Fruit fly (Drosophila melanogaster) ovary, adult (tissue): ENCODE data around the gene CG33654.

Source experiments
- CG17801 ChIP-seq: fragments of 200-800 bp; optimal IDR thresholded peaks from 2 replicates; lab custom pipeline; 2019; ENCODE audit warnings: missing biosample characterization, mild to moderate bottlenecking, missing genetic modification characterization, moderate library complexity; ENCODE audit not compliant: partially characterized antibody

Gene CG33654

DNA sequence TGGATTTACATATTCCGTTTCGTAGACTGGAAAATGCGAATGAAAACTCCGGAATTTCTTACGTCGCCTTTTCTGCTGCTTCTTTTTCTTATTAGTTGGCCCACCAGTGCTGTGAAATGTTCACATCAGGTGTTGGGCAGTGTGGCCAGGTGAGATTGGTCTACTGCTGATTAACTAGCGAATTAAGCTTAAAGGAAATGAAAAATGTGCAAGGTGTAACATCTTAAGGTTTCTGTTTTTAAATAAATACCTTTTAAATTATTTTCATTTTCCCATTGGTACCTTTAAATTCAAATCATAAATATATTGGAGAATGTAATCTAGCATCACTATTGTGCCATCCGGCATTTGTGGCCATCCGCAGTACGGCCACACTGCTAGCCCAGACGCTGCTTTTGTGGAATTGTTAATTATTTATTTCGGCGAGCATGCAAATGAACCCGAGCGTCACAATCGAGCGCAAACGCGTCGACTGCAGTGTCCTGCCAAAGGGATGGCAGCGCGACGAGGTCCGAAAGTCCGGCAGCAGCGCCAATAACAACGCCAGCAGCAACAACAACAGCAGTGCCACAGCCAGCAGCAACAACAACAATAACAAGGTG lies 23.5 kb downstream of the CG33654 start, which contains the start of the genes AP-1mu and MBD-like:
Gene AP-1mu (minus strand): TSS at position 113 of the 602 bp plus-strand sequence.
Gene MBD-like (plus strand): TSS at position 348 of the 602 bp plus-strand sequence.
- peak; percentile 72 for TF ChIP-seq CG17801 (GFP tag; lab: Kevin White, UChicago)

DNA sequence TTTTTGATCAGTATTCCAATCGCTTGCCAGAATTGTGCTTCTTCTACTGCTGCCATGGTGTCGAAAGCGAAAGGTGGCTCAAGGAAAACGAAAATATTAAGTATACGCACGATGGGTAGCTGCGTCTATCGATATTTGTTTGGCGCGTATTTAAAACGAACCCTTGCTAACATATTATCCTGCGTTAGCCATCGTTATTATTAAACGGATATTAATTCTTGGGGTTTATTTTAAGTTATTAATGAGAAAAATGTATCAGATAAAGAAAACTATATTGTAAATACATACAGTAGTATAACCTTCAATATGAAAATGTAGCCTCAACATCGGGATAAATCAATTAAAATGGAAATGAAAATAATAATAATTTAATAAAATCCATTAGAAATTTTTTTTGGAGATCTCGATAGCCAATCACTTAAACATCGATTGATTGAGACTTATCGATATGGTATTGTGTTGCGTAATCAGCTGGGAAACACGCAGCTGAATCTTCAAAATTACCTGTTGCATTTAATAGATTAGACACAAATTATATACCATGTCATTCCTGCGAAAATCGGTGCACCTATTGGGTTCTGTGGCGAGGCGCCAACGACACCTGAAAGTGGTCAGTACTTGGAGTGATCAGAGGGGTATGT lies 27.6 kb downstream of the CG33654 start, which contains the start of the genes CG9386 and BckdhA:
Gene CG9386 (minus strand): TSS at position 75 of the 641 bp plus-strand sequence.
Gene BckdhA (plus strand): TSS at position 452 of the 641 bp plus-strand sequence.
- no peak for TF ChIP-seq CG17801 (GFP tag; lab: Kevin White, UChicago)

DNA sequence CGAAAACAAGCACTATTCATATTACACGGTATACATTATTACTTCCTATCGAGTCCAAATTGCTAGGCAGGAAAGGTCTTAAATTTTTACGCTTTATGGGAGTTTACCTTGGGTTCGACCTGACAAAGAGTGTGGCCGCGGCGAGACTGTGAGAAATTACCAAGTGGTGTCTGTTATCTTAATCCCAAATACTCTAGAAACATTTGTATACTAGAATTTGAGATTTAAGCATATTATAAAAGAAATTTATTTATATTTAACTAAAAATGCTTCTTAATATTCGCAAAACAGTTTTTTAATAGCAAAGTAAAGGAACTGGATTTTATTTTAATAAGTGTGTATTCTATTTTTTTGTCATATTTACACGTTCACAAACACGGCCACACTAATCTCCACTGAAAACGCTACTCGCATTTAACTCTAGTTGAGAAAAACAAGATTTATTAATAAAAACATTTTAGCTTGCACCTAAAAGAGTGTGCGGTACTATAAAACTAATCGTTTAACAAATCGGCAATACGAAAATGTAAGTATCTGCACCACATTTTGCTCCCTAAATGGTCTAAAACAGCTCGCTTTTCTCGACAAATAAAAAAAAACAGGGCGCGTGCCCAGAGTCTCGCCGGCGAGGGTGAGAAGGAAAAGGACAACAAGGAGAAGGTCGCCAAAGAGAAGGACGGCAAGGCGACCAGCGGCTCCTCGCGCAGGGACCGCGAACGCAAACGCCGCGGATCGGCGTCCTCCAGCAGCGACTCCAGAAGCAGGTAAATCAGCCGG lies 31.2 kb downstream of the CG33654 start, which contains the start of the genes mura and RnpS1:
Gene mura (minus strand): TSS at position 148 of the 777 bp plus-strand sequence.
Gene RnpS1 (plus strand): TSS at position 376 of the 777 bp plus-strand sequence.
- no peak for TF ChIP-seq CG17801 (GFP tag; lab: Kevin White, UChicago)

DNA sequence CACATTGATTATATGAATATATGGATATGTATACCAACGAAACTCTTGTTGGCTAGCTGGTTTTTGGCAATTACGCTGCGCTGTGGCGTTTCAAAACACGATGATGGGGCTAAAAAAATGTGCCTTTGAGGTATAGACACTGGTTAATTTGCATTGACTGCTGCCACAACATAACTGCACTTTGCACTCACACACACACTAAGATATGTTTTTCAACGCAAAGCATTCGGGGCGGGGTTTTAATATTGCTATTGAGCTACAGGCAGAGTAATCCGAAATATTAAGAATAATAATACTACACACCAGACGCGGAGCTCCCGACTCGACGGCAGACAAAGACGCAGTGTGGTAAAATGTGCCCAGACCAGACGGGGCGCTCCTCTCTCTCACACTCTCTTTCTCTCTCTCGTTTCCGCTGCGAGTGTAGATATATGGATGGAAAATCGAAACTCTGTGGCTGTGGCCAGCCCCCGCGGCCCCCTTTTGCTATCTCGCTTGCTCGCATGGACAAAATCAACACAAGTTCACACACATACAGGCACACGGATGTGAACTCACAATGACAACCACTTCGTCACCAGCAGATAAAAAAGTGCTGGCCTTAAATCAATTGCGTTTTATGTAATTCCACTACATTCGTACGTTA lies 31.9 kb downstream of the CG33654 start:
- TF ChIP-seq CG17801 (GFP tag; lab: Kevin White, UChicago) = peak; percentile 43

DNA sequence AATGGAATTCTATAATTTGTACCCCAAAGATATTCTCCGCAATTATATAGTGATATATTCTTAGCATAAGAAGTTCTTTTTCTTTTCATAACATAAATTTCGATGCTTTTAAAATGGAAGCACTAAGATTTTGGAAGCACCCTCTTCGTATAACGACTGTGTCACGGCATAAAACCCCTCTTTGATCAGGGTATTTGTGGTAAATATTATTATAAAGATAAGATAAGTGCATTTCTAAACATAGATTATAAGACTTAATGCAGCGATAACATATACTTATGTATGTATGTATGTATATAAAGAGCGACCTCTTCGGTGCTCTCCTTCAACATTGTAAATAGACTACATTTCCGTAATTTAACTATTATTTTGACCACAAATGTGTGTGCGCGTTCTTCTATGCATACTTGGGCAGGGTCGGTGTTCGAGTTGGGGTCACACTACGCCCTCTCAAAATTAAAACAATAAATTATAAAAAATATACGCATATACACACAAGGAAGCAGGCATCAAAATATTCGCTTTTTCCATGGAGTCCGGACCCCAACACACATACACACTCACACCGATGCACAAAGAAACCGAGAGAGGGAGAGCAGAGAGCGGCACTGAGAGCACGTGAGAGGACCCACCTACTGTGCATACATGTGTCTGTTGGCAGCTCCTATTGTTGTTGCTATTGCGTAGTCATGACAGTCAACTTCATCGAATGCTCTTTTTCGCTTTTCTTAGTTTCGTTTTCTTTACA lies 32.6 kb downstream of the CG33654 start:
- TF ChIP-seq CG17801 (GFP tag; lab: Kevin White, UChicago) = no peak

DNA sequence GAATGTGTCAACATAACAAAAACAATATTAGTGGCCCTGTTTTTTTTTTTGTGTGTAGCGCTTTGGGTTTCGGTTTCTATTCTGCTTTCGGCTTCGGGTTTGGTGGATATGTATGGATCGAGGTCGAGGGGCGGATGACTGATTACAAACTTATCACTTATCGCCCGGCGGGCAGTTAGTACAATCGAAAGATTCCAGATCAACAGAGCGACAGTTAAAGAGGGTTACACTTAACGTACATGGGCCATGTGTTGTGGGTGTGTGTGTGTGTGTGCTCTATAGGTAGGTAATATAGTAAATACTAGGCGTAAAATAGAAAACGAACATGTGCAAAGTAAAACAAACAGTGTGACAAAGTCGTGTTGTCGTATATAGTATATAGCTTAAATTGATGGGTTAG lies 34.3 kb downstream of the CG33654 start:
- no peak for TF ChIP-seq CG17801 (GFP tag; lab: Kevin White, UChicago)

DNA sequence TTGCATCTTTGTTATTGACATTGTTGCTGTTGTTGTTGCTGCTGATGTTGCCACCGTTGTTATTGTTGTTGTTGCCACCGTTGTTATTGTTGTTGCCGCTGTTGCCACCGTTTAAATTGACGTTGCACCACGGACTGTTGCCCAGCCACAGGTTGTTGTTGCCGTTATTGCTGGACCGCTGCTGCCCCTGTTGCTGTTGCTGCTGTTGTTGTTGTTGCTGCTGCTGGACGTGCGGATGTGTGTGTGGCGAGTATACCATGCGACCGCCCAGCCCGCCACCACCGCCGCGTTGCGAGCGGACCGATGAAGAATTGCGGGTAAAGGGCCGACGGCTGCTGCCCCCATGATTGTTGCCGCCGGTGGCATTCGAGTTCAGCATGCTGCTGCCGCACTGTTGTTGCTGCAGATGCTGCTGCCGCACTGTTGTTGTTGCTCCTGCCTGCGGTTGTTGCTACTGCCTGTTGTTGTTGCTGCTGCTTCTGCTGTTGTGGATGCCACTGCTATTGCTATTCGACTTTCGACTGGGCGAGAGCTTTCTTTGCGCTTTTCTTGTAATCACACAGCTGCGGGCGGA lies 36.1 kb downstream of the CG33654 start:
- no peak for TF ChIP-seq CG17801 (GFP tag; lab: Kevin White, UChicago)

DNA sequence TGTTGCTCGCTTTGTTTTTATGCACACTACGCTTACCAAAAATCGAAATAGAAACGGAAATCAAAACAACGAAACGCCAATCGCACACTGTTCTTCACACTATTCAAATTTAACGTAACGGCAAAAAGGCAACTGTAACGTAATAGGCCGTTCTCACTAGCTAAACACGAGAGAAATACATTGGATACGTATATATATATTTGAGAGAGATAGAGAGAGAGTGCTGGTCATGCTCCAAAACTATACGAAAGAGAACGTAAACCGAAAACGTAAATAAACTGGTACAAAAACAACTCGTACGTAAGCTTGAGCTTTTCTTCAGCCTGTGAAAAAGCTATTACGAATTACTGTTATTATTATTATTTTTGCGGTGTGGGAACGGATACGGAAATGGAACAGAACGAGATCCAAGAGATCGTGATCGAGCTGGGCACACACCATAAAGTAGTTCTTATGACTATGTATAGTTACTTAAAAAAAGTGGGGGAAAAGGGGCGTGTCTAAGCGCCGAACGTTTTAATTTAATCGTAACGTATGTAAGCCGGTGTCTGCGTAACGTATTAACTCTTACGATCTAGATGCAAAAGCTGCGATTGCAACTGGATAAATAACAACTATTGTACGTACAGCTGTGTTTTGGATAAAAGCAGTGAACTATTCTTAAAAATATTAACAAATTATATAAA lies 39.4 kb downstream of the CG33654 start:
- no peak for TF ChIP-seq CG17801 (GFP tag; lab: Kevin White, UChicago)

DNA sequence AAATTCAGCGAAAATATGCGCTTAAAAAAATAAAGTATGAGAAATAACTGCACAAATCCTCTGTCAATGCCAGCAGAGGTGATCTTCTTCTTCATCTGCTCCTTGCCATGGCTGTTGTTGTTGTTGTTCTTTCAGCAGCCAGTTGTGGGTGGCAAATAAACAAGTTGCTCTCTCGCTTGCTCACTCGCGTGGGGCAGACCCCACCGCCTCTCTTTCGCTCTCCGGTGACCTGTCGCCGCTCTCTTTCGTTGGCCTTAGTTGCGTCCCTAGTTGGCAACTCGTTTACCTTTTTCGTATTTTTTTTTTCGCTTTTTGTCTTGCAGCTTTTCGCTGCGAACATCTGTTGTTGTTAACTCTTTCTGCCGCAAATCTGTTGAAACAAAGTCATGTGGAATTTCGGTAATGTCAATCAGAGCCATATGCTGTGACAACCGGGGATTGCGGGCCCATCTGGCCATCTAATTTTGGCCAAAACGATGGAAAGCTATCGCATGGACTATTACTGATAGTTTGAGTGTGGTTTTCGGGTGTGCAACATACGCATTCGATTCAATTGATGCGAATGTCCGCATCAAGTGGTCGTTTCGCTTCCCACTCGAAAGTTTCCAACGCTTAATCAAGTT lies 48.3 kb downstream of the CG33654 start:
- TF ChIP-seq CG17801 (GFP tag; lab: Kevin White, UChicago) = no peak

DNA sequence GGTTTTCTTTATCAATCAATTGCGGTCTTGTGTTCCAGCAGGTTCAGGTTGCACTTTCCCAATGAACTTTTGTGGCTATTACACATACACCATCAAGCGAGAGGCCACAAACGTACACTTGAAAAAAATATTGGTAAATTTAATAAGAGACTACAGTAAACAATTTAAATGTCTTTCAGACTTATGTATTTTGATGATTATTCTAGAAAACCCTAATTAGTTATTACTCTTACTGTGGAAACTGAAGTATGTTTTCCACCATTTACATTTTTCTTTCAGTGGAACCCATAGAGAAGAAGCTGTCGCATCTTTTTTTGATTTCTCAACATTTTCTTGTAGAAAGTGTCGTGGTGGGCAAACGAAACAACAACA lies 48.9 kb downstream of the CG33654 start:
- peak; percentile 72 for TF ChIP-seq CG17801 (GFP tag; lab: Kevin White, UChicago)

DNA sequence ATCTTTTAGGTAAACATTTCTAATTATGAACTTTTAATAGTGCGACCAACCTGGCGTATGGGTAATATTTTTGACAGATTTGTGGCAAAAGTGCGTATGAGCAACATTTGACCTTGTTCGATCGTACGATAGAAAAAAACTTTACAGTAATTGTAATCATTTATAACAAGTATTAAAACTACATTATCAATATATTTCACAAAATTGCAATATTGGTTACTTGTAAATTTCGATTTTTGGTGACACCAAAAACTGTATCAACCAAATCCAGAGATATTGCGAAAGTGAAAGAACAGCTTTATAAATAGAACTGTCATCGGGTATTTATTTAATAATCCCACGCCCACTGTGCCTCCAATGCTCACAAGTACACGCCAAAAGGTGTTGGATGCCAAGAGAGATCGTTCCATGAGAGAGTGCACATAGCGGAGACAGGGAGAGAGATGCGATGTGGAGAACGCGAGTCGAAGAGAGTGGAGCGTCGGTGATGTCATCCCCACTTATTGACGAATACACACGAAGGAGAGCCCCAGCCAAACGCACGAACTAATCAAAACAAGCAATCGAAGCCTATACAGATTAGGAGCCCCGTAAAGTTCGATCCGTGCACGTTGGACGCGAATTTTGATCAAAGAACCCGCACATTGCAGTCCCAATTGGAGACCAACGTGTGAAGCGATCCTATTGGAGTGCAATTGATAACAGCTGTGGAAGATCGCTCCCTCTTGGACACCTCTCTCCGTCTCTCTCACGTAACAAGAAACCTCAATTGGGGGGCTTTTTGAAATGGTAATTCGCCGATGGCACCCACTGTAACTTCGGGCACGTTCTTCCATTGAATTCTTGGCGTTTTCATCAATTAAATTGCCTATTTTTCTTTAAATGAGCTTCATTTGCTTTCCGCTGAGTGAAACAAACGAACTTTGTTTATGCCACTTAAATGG lies 49.6 kb downstream of the CG33654 start:
- TF ChIP-seq CG17801 (GFP tag; lab: Kevin White, UChicago) = peak; percentile 77
